Worm (Caenorhabditis elegans): ENCODE data around the gene fbxb-83.

Gene fbxb-83

DNA sequence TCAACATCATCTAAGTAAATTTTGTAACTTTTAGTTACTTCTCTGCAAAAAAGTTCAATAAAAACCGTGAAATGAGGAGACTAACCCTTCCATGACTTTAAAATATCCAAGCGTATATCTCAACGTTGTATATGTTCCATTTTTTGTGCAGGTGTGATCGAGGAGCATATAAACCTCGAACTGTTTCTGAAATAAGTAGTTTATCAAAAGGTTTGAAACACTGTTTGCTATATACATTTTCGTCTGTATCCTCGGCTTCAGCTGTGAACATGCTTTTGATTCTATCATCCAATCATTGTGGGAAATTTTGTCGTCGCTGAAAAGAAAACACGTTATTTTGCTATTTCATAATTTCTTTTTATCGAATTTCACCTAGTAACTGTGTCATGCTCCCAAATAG lies 36.0 kb upstream of the fbxb-83 start, which contains the start of gene F40G9.5:
F40G9.5 (plus strand) TSS at position 301 of the 400 bp plus-strand sequence.
- no peak for TF ChIP-seq ztf-29 (GFP tag; IDR thresholded peaks at IDR 0.05)
- TF ChIP-seq ztf-23 (GFP tag; IDR thresholded peaks at IDR 0.05), result no peak
- no peak for TF ChIP-seq flt-1 (GFP tag; IDR thresholded peaks at IDR 0.05)
- TF ChIP-seq cog-1 (tag; optimal IDR thresholded peaks at IDR 0.05), result no peak
- TF ChIP-seq klf-2 (GFP tag; conservative IDR thresholded peaks at IDR 0.05), result no peak
- no peak for TF ChIP-seq med-1 (GFP tag; optimal IDR thresholded peaks at IDR 0.05; ENCODE audit: insufficient read depth)
- TF ChIP-seq tab-1 (GFP tag; IDR thresholded peaks at IDR 0.05), result no peak
- no peak for TF ChIP-seq T22C8.4 (GFP tag; IDR thresholded peaks at IDR 0.05)
- TF ChIP-seq ref-1 (GFP tag; conservative IDR thresholded peaks at IDR 0.05), result no peak

DNA sequence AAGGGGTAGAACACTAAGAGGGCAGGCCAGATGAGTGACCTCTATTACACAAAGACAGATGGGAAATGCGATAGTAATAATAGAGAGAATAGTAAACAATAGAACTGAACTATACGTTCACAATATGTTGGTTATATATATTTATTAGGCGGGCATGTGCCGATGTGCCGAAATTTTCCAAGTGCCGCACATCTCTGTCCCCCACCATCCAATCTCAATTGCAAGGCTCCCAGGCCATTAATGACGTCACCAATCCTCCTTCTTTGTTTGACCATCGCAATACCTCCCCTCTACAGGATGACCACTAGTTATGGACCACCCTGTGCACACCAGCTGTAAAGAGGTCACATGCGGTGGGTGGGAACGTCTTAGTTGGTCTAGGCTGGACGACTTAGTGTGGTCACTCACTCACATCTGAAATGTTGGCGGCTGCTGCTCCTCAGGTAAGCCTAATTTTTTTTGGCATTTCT lies 34.1 kb upstream of the fbxb-83 start, which contains the start of gene F40G9.6:
F40G9.6 (plus strand) TSS at position 420 of the 470 bp plus-strand sequence.
- TF ChIP-seq ztf-23 (GFP tag; IDR thresholded peaks at IDR 0.05) (no peak), tab-1 (GFP tag; IDR thresholded peaks at IDR 0.05) (no peak), T22C8.4 (GFP tag; IDR thresholded peaks at IDR 0.05) (no peak), cog-1 (tag; optimal IDR thresholded peaks at IDR 0.05) (no peak), ztf-29 (GFP tag; IDR thresholded peaks at IDR 0.05) (no peak), klf-2 (GFP tag; conservative IDR thresholded peaks at IDR 0.05) (no peak), med-1 (GFP tag; optimal IDR thresholded peaks at IDR 0.05; ENCODE audit: insufficient read depth) (no peak), flt-1 (GFP tag; IDR thresholded peaks at IDR 0.05) (no peak), ref-1 (GFP tag; conservative IDR thresholded peaks at IDR 0.05) (no peak)

DNA sequence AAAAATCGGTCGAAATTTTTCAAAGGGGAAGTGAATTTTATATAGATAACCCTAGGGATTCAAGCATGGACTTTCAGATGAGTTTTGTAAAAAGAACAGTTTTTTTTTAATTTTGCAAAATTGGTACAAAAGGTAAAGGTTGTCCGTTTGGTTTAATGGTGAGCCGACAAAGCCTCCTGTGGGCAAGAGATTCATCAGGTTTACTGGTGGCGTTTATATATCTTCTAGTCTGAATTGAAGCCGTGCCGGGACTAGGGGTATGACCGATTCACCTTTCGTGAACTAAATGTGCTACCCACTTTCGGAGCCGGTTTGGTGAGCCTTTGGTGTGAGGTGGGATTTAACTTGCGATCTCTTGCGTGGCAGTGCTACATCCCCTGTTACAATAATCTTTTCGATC lies 33.1 kb upstream of the fbxb-83 start:
- TF ChIP-seq ref-1 (GFP tag; conservative IDR thresholded peaks at IDR 0.05), result no peak
- TF ChIP-seq flt-1 (GFP tag; IDR thresholded peaks at IDR 0.05), result no peak
- TF ChIP-seq med-1 (GFP tag; optimal IDR thresholded peaks at IDR 0.05; ENCODE audit: insufficient read depth), result no peak
- no peak for TF ChIP-seq tab-1 (GFP tag; IDR thresholded peaks at IDR 0.05)
- no peak for TF ChIP-seq ztf-23 (GFP tag; IDR thresholded peaks at IDR 0.05)
- no peak for TF ChIP-seq T22C8.4 (GFP tag; IDR thresholded peaks at IDR 0.05)
- no peak for TF ChIP-seq cog-1 (tag; optimal IDR thresholded peaks at IDR 0.05)
- no peak for TF ChIP-seq ztf-29 (GFP tag; IDR thresholded peaks at IDR 0.05)
- TF ChIP-seq klf-2 (GFP tag; conservative IDR thresholded peaks at IDR 0.05), result no peak

- TF ChIP-seq med-1 (GFP tag; optimal IDR thresholded peaks at IDR 0.05; ENCODE audit: insufficient read depth) (no peak), ztf-23 (GFP tag; IDR thresholded peaks at IDR 0.05) (no peak), ztf-29 (GFP tag; IDR thresholded peaks at IDR 0.05) (no peak), flt-1 (GFP tag; IDR thresholded peaks at IDR 0.05) (no peak), klf-2 (GFP tag; conservative IDR thresholded peaks at IDR 0.05) (no peak), cog-1 (tag; optimal IDR thresholded peaks at IDR 0.05) (no peak), tab-1 (GFP tag; IDR thresholded peaks at IDR 0.05) (no peak), ref-1 (GFP tag; conservative IDR thresholded peaks at IDR 0.05) (no peak), T22C8.4 (GFP tag; IDR thresholded peaks at IDR 0.05) (no peak)
Measured at ce11 chrIII:177715-178114, 32.7 kb upstream of the fbxb-83 start, which contains the start of gene F40G9.14. Gene F40G9.14, minus strand, starts transcription at chrIII:177815.

DNA sequence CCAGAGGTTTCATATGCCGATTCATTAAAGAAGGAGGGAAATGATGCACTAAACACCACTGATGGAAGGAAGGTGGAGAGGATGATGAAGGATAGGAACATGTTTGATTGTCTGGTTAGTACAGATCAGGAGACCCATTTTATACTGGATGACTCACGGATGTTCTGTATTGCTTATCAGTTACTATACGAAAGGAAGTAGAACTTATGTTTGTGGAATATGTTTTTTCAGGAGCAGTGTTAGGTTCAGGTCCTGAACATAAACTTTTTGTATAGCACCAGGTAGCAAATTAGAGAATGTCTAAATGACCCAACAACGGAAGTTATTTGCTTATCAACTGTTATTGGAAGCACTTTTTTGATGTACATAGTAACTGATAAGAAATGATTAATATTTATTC lies 30.7 kb upstream of the fbxb-83 start, which contains the start of gene clec-148:
clec-148 (minus strand) TSS at position 101 of the 400 bp plus-strand sequence.
- TF ChIP-seq med-1 (GFP tag; optimal IDR thresholded peaks at IDR 0.05; ENCODE audit: insufficient read depth), result no peak
- no peak for TF ChIP-seq cog-1 (tag; optimal IDR thresholded peaks at IDR 0.05)
- no peak for TF ChIP-seq ref-1 (GFP tag; conservative IDR thresholded peaks at IDR 0.05)
- no peak for TF ChIP-seq flt-1 (GFP tag; IDR thresholded peaks at IDR 0.05)
- TF ChIP-seq tab-1 (GFP tag; IDR thresholded peaks at IDR 0.05), result no peak
- no peak for TF ChIP-seq T22C8.4 (GFP tag; IDR thresholded peaks at IDR 0.05)
- TF ChIP-seq ztf-23 (GFP tag; IDR thresholded peaks at IDR 0.05), result no peak
- TF ChIP-seq klf-2 (GFP tag; conservative IDR thresholded peaks at IDR 0.05), result no peak
- no peak for TF ChIP-seq ztf-29 (GFP tag; IDR thresholded peaks at IDR 0.05)

DNA sequence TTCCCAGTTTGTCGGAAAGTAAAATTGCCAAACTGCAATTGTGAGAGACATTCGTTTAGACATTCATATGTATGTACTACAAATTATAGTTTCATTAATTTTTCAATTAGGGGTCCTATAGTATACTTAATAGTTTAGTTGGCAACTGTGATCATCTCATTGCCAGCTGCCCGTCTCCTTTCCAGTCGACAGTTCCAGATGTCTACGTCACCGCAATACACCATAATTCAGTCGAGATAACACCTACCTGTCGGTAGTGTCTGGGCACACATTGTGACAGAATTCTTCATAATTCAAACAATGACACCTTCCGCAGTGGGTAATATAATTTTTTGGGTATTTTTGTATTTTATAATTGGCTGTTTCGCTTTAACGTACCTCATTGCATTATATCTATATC lies 28.5 kb upstream of the fbxb-83 start, which contains the start of gene F40G9.19:
F40G9.19 (plus strand) TSS at position 301 of the 400 bp plus-strand sequence.
- no peak for TF ChIP-seq ref-1 (GFP tag; conservative IDR thresholded peaks at IDR 0.05)
- no peak for TF ChIP-seq cog-1 (tag; optimal IDR thresholded peaks at IDR 0.05)
- TF ChIP-seq klf-2 (GFP tag; conservative IDR thresholded peaks at IDR 0.05), result no peak
- TF ChIP-seq ztf-23 (GFP tag; IDR thresholded peaks at IDR 0.05), result no peak
- no peak for TF ChIP-seq ztf-29 (GFP tag; IDR thresholded peaks at IDR 0.05)
- no peak for TF ChIP-seq flt-1 (GFP tag; IDR thresholded peaks at IDR 0.05)
- no peak for TF ChIP-seq tab-1 (GFP tag; IDR thresholded peaks at IDR 0.05)
- TF ChIP-seq med-1 (GFP tag; optimal IDR thresholded peaks at IDR 0.05; ENCODE audit: insufficient read depth), result no peak
- no peak for TF ChIP-seq T22C8.4 (GFP tag; IDR thresholded peaks at IDR 0.05)

ce11 chrIII:171617-172016 lies 26.6 kb upstream of the fbxb-83 start, which contains the start of the genes F40G9.9 and F40G9.12:
Gene F40G9.9, minus strand, starts transcription at chrIII:171717.
Gene F40G9.12, plus strand, starts transcription at chrIII:171847.
- TF ChIP-seq ztf-23 (GFP tag; IDR thresholded peaks at IDR 0.05), result no peak
- no peak for TF ChIP-seq ztf-29 (GFP tag; IDR thresholded peaks at IDR 0.05)
- no peak for TF ChIP-seq T22C8.4 (GFP tag; IDR thresholded peaks at IDR 0.05)
- TF ChIP-seq ref-1 (GFP tag; conservative IDR thresholded peaks at IDR 0.05), result no peak
- TF ChIP-seq klf-2 (GFP tag; conservative IDR thresholded peaks at IDR 0.05), result no peak
- no peak for TF ChIP-seq flt-1 (GFP tag; IDR thresholded peaks at IDR 0.05)
- TF ChIP-seq med-1 (GFP tag; optimal IDR thresholded peaks at IDR 0.05; ENCODE audit: insufficient read depth), result no peak

- TF ChIP-seq ref-1 (GFP tag; conservative IDR thresholded peaks at IDR 0.05), result no peak
- no peak for TF ChIP-seq cog-1 (tag; optimal IDR thresholded peaks at IDR 0.05)
- TF ChIP-seq ztf-23 (GFP tag; IDR thresholded peaks at IDR 0.05), result no peak
Measured at ce11 chrIII:169478-169877, 24.5 kb upstream of the fbxb-83 start, which contains the start of gene F40G9.18. Gene F40G9.18, minus strand, starts transcription at chrIII:169578.

- TF ChIP-seq ztf-29 (GFP tag; IDR thresholded peaks at IDR 0.05), result no peak
- no peak for TF ChIP-seq T22C8.4 (GFP tag; IDR thresholded peaks at IDR 0.05)
- TF ChIP-seq ztf-23 (GFP tag; IDR thresholded peaks at IDR 0.05), result no peak
- TF ChIP-seq klf-2 (GFP tag; conservative IDR thresholded peaks at IDR 0.05), result no peak
- no peak for TF ChIP-seq cog-1 (tag; optimal IDR thresholded peaks at IDR 0.05)
- TF ChIP-seq med-1 (GFP tag; optimal IDR thresholded peaks at IDR 0.05; ENCODE audit: insufficient read depth), result no peak
- TF ChIP-seq flt-1 (GFP tag; IDR thresholded peaks at IDR 0.05), result no peak
- TF ChIP-seq tab-1 (GFP tag; IDR thresholded peaks at IDR 0.05), result no peak
- TF ChIP-seq ref-1 (GFP tag; conservative IDR thresholded peaks at IDR 0.05), result no peak
Measured at ce11 chrIII:165390-165789, 20.4 kb upstream of the fbxb-83 start, which contains the start of gene F40G9.7. Gene F40G9.7, plus strand, starts transcription at chrIII:165690.

Data from whole organism, midembryonic.